Worm (Caenorhabditis elegans): ENCODE measurements around the gene cpg-2.

- TF ChIP-seq drap-1 (GFP tag; optimal IDR thresholded peaks at IDR 0.05) (no peak), unc-39 (tag; optimal IDR thresholded peaks at IDR 0.05) (no peak), zip-8 (tag; optimal IDR thresholded peaks at IDR 0.05) (no peak), lin-13 (tag; optimal IDR thresholded peaks at IDR 0.05) (no peak), unc-62 (GFP tag; optimal IDR thresholded peaks at IDR 0.05) (no peak)
These were observed at the start of gene cpg-2 for ce11 chrIII:7103940-7104440.

Measured in whole organism, mixed stage, embryonic.